Worm (Caenorhabditis elegans) whole organism, L4 larva: Measurements from ENCODE around the gene fbxb-61.

Experiments used
- F44E2.7 ChIP-seq: fragments of 200-800 bp; sonication (Bioruptor generic); IDR thresholded peaks from 2 replicates; pipeline ENCODE4 v2.1.2; 2022; ENCODE audit warnings: missing genetic modification characterization, missing compliant biosample characterization
- F49E8.2 ChIP-seq: sonication (generic microtip); optimal IDR thresholded peaks from 2 replicates; lab custom pipeline; 2016; ENCODE audit warnings: missing compliant biosample characterization, mild to moderate bottlenecking, missing genetic modification characterization, borderline replicate concordance
- Y105C5A.15 ChIP-seq: fragments of 200-800 bp; sonication (Bioruptor generic); IDR thresholded peaks from 2 replicates; pipeline ENCODE4 v1.3.6; 2022; ENCODE audit warnings: missing genetic modification characterization, missing compliant biosample characterization
- Y48G9A.11 ChIP-seq: fragments of 200-800 bp; sonication (Bioruptor generic); IDR thresholded peaks from 2 replicates; pipeline ENCODE4 v1.3.6; 2022; ENCODE audit warnings: missing genetic modification reagents, missing genetic modification characterization, missing compliant biosample characterization
- Y75B8A.6 ChIP-seq: fragments of 200-800 bp; sonication (Bioruptor generic); IDR thresholded peaks from 2 replicates; pipeline ENCODE4 v1.3.6; 2022; ENCODE audit warnings: missing genetic modification reagents, missing genetic modification characterization, missing compliant biosample characterization
- ZK337.2 ChIP-seq: fragments of 200-800 bp; sonication (Bioruptor generic); IDR thresholded peaks from 2 replicates; pipeline ENCODE4 v1.3.6; 2022; ENCODE audit warnings: missing genetic modification reagents, missing genetic modification characterization, missing compliant biosample characterization
- aha-1 ChIP-seq: fragments of 150-350 bp; peaks from one replicate; lab custom pipeline; 2014; ENCODE audit warnings: missing biosample characterization, missing genetic modification characterization
- ama-1 ChIP-seq: fragments of 150-350 bp; optimal IDR thresholded peaks from 2 replicates; lab custom pipeline; 2014; ENCODE audit warnings: inconsistent platforms, mixed read lengths
- ceh-20 ChIP-seq: fragments of 200-800 bp; sonication (Bioruptor generic); IDR thresholded peaks from 2 replicates; pipeline ENCODE4 v1.3.6; 2022; ENCODE audit warnings: missing genetic modification reagents, missing genetic modification characterization, missing compliant biosample characterization
- ceh-32 ChIP-seq: sonication (generic microtip); optimal IDR thresholded peaks from 2 replicates; lab custom pipeline; 2016; ENCODE audit warnings: mild to moderate bottlenecking, missing genetic modification characterization, missing compliant biosample characterization; ENCODE audit not compliant: poor library complexity
- dmd-6 ChIP-seq: fragments of 200-800 bp; sonication (Bioruptor generic); IDR thresholded peaks from 2 replicates; pipeline ENCODE4 v1.3.6; 2022; ENCODE audit warnings: missing genetic modification reagents, missing genetic modification characterization, missing compliant biosample characterization
- hif-1 ChIP-seq, 2 experiments: sonication (generic microtip); optimal IDR thresholded peaks; 2 replicates each; lab custom pipeline; 2016 to 2017; ENCODE audit warnings: missing compliant biosample characterization in 2 of 2, missing genetic modification characterization in 2 of 2, missing genetic modification reagents in 2 of 2, missing genotype in 2 of 2, mild to moderate bottlenecking in 1 of 2
- hlh-30 ChIP-seq: sonication (generic microtip); optimal IDR thresholded peaks from 2 replicates; lab custom pipeline; 2017; ENCODE audit warnings: antibody characterized with exemption, mild to moderate bottlenecking, missing genetic modification characterization, missing compliant biosample characterization; ENCODE audit not compliant: insufficient read depth
- hmg-1.1 ChIP-seq: fragments of 200-800 bp; sonication (Bioruptor generic); IDR thresholded peaks from 2 replicates; pipeline ENCODE4 v1.3.6; 2022; ENCODE audit warnings: missing genetic modification reagents, missing genetic modification characterization, missing compliant biosample characterization
- jun-1 ChIP-seq: fragments of 150-350 bp; optimal IDR thresholded peaks from 2 replicates; lab custom pipeline; 2014; ENCODE audit warnings: missing biosample characterization, missing genetic modification reagents, missing genetic modification characterization
- lim-7 ChIP-seq: fragments of 200-800 bp; sonication (Bioruptor generic); IDR thresholded peaks from 2 replicates; pipeline ENCODE4 v1.3.6; 2022; ENCODE audit warnings: missing genetic modification characterization, missing compliant biosample characterization
- lin-15B ChIP-seq: fragments of 150-350 bp; sonication (generic microtip); optimal IDR thresholded peaks from 3 replicates; lab custom pipeline; 2014; ENCODE audit warnings: missing biosample characterization, missing genetic modification characterization
- lin-29 ChIP-seq: fragments of 200-800 bp; sonication (Bioruptor generic); IDR thresholded peaks from 2 replicates; pipeline ENCODE4 v1.3.6; 2022; ENCODE audit warnings: missing genetic modification reagents, missing genetic modification characterization, missing compliant biosample characterization
- lin-39 ChIP-seq: fragments of 150-350 bp; optimal IDR thresholded peaks from 2 replicates; lab custom pipeline; 2014; ENCODE audit warnings: missing biosample characterization, missing genetic modification reagents, missing genetic modification characterization
- madf-9 ChIP-seq: fragments of 200-800 bp; sonication (Bioruptor generic); conservative IDR thresholded peaks from 2 replicates; pipeline ENCODE4 v1.3.6; 2022; ENCODE audit warnings: missing genetic modification reagents, missing genetic modification characterization, missing compliant biosample characterization
- mep-1 ChIP-seq: fragments of 150-350 bp; sonication (generic microtip); optimal IDR thresholded peaks from 3 replicates; lab custom pipeline; 2014; ENCODE audit warnings: missing biosample characterization, missing genetic modification characterization
- nhr-111 ChIP-seq: fragments of 200-800 bp; sonication (Bioruptor generic); optimal IDR thresholded peaks from 2 replicates; lab custom pipeline; 2018; ENCODE audit warnings: mild to moderate bottlenecking, missing genetic modification characterization, missing compliant biosample characterization
- nhr-41 ChIP-seq: fragments of 200-800 bp; sonication (Bioruptor generic); IDR thresholded peaks from 2 replicates; pipeline ENCODE4 v1.3.6; 2022; ENCODE audit warnings: missing genetic modification reagents, missing genetic modification characterization, missing compliant biosample characterization
- nhr-6 ChIP-seq: fragments of 150-350 bp; optimal IDR thresholded peaks from 2 replicates; lab custom pipeline; 2014; ENCODE audit warnings: missing biosample characterization, missing genetic modification characterization
- nhr-77 ChIP-seq: fragments of 150-350 bp; optimal IDR thresholded peaks from 2 replicates; lab custom pipeline; 2014; ENCODE audit warnings: missing biosample characterization, missing genetic modification characterization
- pha-4 ChIP-seq, 2 experiments: fragments of 150-350 bp in 1 of 2; fragments of 200-800 bp in 1 of 2; sonication (Bioruptor generic) in 1 of 2; IDR thresholded peaks in 1 of 2; optimal IDR thresholded peaks in 1 of 2; 2 replicates each; pipeline versions ENCODE4 v1.3.6 to Lab custom; 2014 to 2022; ENCODE audit warnings: missing genetic modification characterization in 2 of 2, missing genetic modification reagents in 2 of 2, missing biosample characterization in 1 of 2, missing compliant biosample characterization in 1 of 2
- pqm-1 ChIP-seq: sonication (generic microtip); optimal IDR thresholded peaks from 2 replicates; lab custom pipeline; 2017; ENCODE audit warnings: missing biosample characterization, missing genetic modification characterization
- rbr-2 ChIP-seq: sonication (generic microtip); optimal IDR thresholded peaks from 2 replicates; lab custom pipeline; 2016; ENCODE audit warnings: missing genotype, missing genetic modification characterization, missing compliant biosample characterization
- saeg-2 ChIP-seq: fragments of 200-800 bp; sonication (Bioruptor generic); IDR thresholded peaks from 2 replicates; pipeline ENCODE4 v1.3.6; 2022; ENCODE audit warnings: missing genetic modification reagents, missing genetic modification characterization, missing compliant biosample characterization
- set-16 ChIP-seq: fragments of 200-800 bp; sonication (Bioruptor generic); IDR thresholded peaks from 2 replicates; pipeline ENCODE4 v1.3.6; 2022; ENCODE audit warnings: missing genetic modification reagents, missing genetic modification characterization, missing compliant biosample characterization
- skn-1 ChIP-seq: fragments of 150-350 bp; optimal IDR thresholded peaks from 2 replicates; lab custom pipeline; 2014; ENCODE audit warnings: missing biosample characterization, missing genetic modification characterization
- snpc-1.2 ChIP-seq: fragments of 200-800 bp; sonication (Bioruptor generic); IDR thresholded peaks from 2 replicates; pipeline ENCODE4 v1.3.6; 2022; ENCODE audit warnings: missing genetic modification reagents, missing genetic modification characterization, missing compliant biosample characterization
- tag-97 ChIP-seq: fragments of 200-800 bp; sonication (Bioruptor generic); IDR thresholded peaks from 2 replicates; pipeline ENCODE4 v1.3.6; 2022; ENCODE audit warnings: missing genetic modification characterization, missing compliant biosample characterization
- tra-1 ChIP-seq: fragments of 200-800 bp; sonication (Bioruptor generic); IDR thresholded peaks from 2 replicates; pipeline ENCODE4 v1.3.6; 2022; ENCODE audit warnings: missing genetic modification reagents, missing genetic modification characterization, missing compliant biosample characterization
- unc-62 ChIP-seq, 3 experiments: fragments of 150-350 bp in 1 of 3; sonication (generic microtip); optimal IDR thresholded peaks in 2 of 3; peaks in 1 of 3; 1 replicate in 1 of 3; 2 replicates in 2 of 3; lab custom pipeline; 2014 to 2017; ENCODE audit warnings: missing biosample characterization in 3 of 3, missing genetic modification characterization in 3 of 3, missing genetic modification reagents in 3 of 3, missing genotype in 1 of 3
- zag-1 ChIP-seq: fragments of 150-350 bp; optimal IDR thresholded peaks from 2 replicates; lab custom pipeline; 2014; ENCODE audit warnings: missing biosample characterization, missing genetic modification characterization
- zfp-3 ChIP-seq: fragments of 200-800 bp; sonication (Bioruptor generic); conservative IDR thresholded peaks from 2 replicates; pipeline ENCODE4 v1.3.6; 2022; ENCODE audit warnings: missing genetic modification reagents, missing genetic modification characterization, missing compliant biosample characterization
- zip-11 ChIP-seq: fragments of 200-800 bp; sonication (Bioruptor generic); IDR thresholded peaks from 2 replicates; pipeline ENCODE4 v1.3.6; 2022; ENCODE audit warnings: missing genetic modification characterization, missing compliant biosample characterization

fbxb-61 gene

DNA sequence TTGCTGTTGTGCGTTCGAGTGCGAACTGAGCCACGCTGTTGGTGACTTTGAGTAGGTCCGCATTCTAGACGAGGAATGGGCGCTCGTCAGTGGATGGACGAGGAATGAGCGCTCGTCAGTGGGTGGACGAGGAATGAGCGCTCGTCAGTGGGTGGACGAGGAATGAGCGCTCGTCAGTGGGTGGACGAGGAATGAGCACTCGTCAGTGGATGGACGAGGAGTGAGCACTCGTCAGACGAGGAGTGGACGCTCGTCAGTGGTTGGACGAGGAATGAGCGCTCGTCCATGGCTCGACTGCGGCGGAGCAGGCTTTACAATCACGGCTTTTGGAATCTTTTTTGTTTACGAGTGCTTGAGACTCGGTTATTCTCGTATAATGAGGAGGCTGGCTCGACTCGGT lies 25.4 kb upstream of the fbxb-61 start:
- TF ChIP-seq set-16 (GFP tag; lab: Robert Waterston, UW) (peak; percentile 81), nhr-6 (no peak)

DNA sequence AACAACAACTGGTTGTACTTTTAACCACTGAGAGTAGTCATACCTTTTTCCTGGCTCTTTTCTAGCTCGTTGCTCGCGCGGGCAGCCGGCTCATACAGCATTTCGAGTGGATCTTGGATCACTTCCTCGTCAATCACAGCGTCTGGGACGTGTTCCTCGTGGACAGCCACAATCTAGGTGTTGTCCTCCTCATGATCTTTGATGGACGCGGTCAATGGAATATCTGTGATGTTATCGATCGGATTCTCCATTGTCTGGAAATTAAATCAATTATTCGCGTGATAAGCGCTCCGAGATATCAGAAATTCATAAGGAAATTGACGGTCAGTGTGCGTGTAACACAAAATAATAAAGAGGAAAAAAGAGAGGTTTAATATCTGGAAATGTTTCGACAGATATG lies 24.0 kb upstream of the fbxb-61 start, which contains the start of gene F21D9.8:
TSS of gene F21D9.8 (minus strand) at position 101 of the 400 bp plus-strand sequence.
- TF ChIP-seq ZK337.2 (GFP tag; lab: Robert Waterston, UW) (no peak), tag-97 (GFP tag; lab: Robert Waterston, UW) (no peak), nhr-111 (GFP tag; lab: Kevin White, UChicago) (no peak), lim-7 (no peak), ceh-32 (no peak), Y105C5A.15 (GFP tag; lab: Robert Waterston, UW) (no peak), F44E2.7 (GFP tag; lab: Robert Waterston, UW) (no peak), F49E8.2 (tag; lab: Kevin White, UChicago) (no peak), snpc-1.2 (no peak), jun-1 (tag; lab: Kevin White, UChicago) (no peak)

DNA sequence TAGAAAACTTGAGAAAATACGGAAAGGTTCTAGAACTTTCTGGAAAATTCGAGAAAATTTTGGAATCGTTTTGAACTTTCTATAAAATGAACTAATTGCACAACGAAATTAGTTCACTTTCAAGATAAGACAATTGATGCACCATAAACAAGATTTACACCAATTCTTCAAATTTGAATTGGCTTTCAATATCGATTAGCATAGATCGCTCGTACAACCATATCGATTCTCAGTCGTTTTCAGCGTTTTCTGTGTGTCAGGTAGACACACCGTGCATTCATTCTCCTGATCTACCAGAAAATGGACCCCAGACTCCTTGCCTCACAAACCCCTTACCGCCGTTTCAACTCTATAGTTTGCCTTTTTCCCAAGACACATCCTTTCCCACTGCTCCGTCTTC lies 21.6 kb upstream of the fbxb-61 start, which contains the start of gene fbxb-117:
TSS of gene fbxb-117 (plus strand) at position 301 of the 400 bp plus-strand sequence.
- TF ChIP-seq aha-1 (tag; lab: Kevin White, UChicago) (peak; percentile 75), lin-29 (GFP tag; lab: Robert Waterston, UW) (no peak)

DNA sequence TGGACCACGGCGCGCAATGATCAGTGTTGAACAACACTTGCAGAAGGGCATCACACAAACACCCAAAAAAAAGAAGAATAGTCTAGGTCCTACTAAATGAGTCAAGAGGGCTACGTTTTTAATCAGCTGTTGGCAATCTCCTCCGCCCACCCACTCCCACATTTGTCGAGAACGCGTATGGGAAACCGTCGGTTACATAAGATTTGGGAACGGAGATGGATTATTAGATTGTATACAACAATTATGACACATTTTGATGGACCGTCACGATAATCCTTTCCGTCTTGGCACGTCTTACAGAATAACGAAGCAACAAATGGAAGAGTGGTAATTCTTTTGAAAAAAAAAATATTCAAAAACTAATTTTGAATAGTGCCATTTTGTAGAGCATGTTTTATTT lies 18.0 kb upstream of the fbxb-61 start:
- TF ChIP-seq lin-39 (no peak), unc-62 (GFP tag; optimal IDR thresholded peaks at IDR 0.05 in 1 of 2; lab: Kevin White, UChicago) (peak in 1 of 2 experiments; percentile 21), unc-62 (tag; optimal IDR thresholded peaks at IDR 0.05; lab: Kevin White, UChicago) (no peak), pqm-1 (no peak), hmg-1.1 (no peak)

DNA sequence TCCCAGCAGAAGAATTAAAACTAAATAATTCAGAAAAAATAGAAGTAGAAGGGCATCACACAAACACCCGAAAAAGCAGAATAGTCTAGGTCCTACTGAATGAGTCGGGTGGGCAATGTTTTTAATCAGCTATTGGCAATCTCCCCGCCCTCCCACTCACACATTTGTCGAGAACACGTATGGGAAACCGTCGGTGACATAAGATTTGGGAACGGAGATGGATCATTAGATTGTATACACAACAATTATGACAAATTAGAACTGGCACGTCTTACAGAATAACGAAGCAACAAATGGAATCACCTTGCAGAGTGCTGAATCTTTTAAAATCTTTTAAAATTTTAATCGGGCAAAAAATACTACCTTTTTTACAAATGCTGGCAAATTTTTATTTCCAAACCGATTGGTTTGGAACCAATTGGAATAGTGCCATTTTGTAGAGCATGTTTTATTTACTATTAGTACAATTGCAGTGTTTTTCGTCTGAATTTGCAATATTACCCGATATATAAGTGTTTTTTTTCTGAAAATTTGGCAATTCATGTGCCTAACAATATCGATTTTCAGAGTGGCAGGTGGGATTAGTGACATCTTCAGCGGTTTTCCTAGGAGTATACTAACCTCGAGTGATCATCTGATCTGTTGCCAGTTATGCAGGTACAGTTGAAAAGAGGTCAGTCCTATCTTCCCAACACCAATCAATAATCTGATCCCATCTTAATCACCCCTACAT lies 15.7 kb upstream of the fbxb-61 start, which contains the start of the genes F55C9.3 and fbxb-57:
TSS of gene F55C9.3 (minus strand) at position 101 of the 733 bp plus-strand sequence.
TSS of gene fbxb-57 (plus strand) at position 683 of the 733 bp plus-strand sequence.
- TF ChIP-seq dmd-6: no peak
- TF ChIP-seq unc-62 (GFP tag; optimal IDR thresholded peaks at IDR 0.05 in 1 of 2; lab: Kevin White, UChicago): peak in 1 of 2 experiments; percentile 71
- TF ChIP-seq unc-62 (tag; optimal IDR thresholded peaks at IDR 0.05; lab: Kevin White, UChicago): no peak

DNA sequence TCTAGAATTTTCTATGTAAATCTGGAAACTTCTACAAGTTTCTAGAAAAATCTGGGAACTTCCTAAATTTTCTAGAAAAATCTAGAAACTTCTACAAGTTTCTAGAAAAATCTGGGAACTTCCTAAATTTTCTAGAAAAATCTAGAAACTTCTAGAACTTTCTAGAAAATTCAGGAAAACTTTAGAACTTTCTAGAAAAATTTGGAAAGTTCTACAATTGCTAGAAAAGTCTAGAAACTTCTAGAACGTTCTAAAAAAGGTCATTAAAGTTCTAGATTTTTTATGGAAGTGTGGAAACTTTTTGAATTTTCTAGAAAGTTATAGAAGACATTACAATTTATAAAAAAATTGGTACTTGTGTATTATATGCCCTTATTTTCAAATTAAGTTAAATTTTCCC lies 10.9 kb upstream of the fbxb-61 start, which contains the start of gene F55C9.5:
TSS of gene F55C9.5 (minus strand) at position 101 of the 400 bp plus-strand sequence.
- TF ChIP-seq tag-97 (GFP tag; lab: Robert Waterston, UW): no peak
- no peak for TF ChIP-seq hlh-30 (tag; lab: Kevin White, UChicago)
- TF ChIP-seq zfp-3 (GFP tag; lab: Robert Waterston, UW): no peak
- TF ChIP-seq hif-1 (tag; optimal IDR thresholded peaks at IDR 0.05; lab: Kevin White, UChicago): no peak
- no peak for TF ChIP-seq madf-9
- TF ChIP-seq, all 104 proteins: peak for 0

DNA sequence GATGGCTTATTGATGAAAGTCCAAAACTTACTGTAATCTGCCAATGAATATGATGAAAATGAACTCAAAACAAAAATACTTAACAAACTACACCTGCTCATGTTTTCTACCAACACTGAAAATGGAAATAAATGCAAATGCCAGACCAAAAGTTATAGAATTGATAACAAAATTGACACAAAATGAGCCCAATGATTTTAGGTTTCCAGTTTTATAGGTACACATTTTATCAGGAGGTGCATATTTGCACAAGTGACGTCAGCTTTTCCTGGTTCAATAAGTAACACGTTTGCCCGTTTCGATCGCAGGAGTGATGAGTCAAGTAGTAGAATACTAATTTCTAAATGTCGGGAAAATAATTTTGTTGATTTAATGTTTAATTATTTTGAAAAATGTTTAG lies 7.2 kb upstream of the fbxb-61 start, which contains the start of gene F55C9.6:
TSS of gene F55C9.6 (minus strand) at position 101 of the 400 bp plus-strand sequence.
- no peak for TF ChIP-seq nhr-77 (tag; lab: Kevin White, UChicago)
- no peak for TF ChIP-seq ama-1 (lab: Kevin White, UChicago)
- TF ChIP-seq saeg-2: no peak
- TF ChIP-seq zag-1 (tag; lab: Kevin White, UChicago): no peak
- no peak for TF ChIP-seq skn-1 (tag; lab: Kevin White, UChicago)
- no peak for TF ChIP-seq tra-1 (GFP tag; lab: Robert Waterston, UW)
- TF ChIP-seq Y75B8A.6 (GFP tag; lab: Robert Waterston, UW): no peak
- no peak for TF ChIP-seq Y48G9A.11 (GFP tag; lab: Robert Waterston, UW)
- TF ChIP-seq ceh-20: no peak
- no peak for TF ChIP-seq zip-11
- no peak for TF ChIP-seq hmg-1.1
- no peak for TF ChIP-seq lin-15B
- TF ChIP-seq rbr-2 (tag; lab: Kevin White, UChicago): no peak
- TF ChIP-seq mep-1 (tag; lab: Kevin White, UChicago): no peak
- TF ChIP-seq pha-4 (GFP tag; IDR thresholded peaks at IDR 0.05; lab: Robert Waterston, UW): no peak
- TF ChIP-seq pha-4 (tag; optimal IDR thresholded peaks at IDR 0.05; lab: Kevin White, UChicago): no peak
- TF ChIP-seq hif-1 (tag; optimal IDR thresholded peaks at IDR 0.05; lab: Kevin White, UChicago): no peak
- TF ChIP-seq nhr-41: no peak
